Worm (Caenorhabditis elegans) whole organism, L4 larva: ENCODE data around the gene F11C1.10.

Experiments used
- F37D6.2 ChIP-seq: sonication (generic microtip); optimal IDR thresholded peaks from 2 replicates; lab custom pipeline; 2016; ENCODE audit warnings: mild to moderate bottlenecking, missing genetic modification characterization, missing compliant biosample characterization
- F49E8.2 ChIP-seq: sonication (generic microtip); optimal IDR thresholded peaks from 2 replicates; lab custom pipeline; 2016; ENCODE audit warnings: missing compliant biosample characterization, mild to moderate bottlenecking, missing genetic modification characterization, borderline replicate concordance
- Y105C5A.15 ChIP-seq: fragments of 200-800 bp; sonication (Bioruptor generic); IDR thresholded peaks from 2 replicates; pipeline ENCODE4 v1.3.6; 2022; ENCODE audit warnings: missing genetic modification characterization, missing compliant biosample characterization
- Y75B8A.6 ChIP-seq: fragments of 200-800 bp; sonication (Bioruptor generic); IDR thresholded peaks from 2 replicates; pipeline ENCODE4 v1.3.6; 2022; ENCODE audit warnings: missing genetic modification reagents, missing genetic modification characterization, missing compliant biosample characterization
- ZK546.5 ChIP-seq, 2 experiments: sonication (generic microtip); optimal IDR thresholded peaks; 2 replicates each; lab custom pipeline; 2017; ENCODE audit warnings: missing biosample characterization in 2 of 2, missing genetic modification characterization in 2 of 2
- aly-2 ChIP-seq: sonication (generic microtip); optimal IDR thresholded peaks from 2 replicates; lab custom pipeline; 2018; ENCODE audit warnings: missing biosample characterization, missing genetic modification characterization
- attf-4 ChIP-seq: sonication (generic microtip); optimal IDR thresholded peaks from 3 replicates; lab custom pipeline; 2017; ENCODE audit warnings: missing biosample characterization, missing genetic modification characterization
- ceh-20 ChIP-seq: fragments of 200-800 bp; sonication (Bioruptor generic); IDR thresholded peaks from 2 replicates; pipeline ENCODE4 v1.3.6; 2022; ENCODE audit warnings: missing genetic modification reagents, missing genetic modification characterization, missing compliant biosample characterization
- ceh-62 ChIP-seq: sonication (generic microtip); optimal IDR thresholded peaks from 2 replicates; lab custom pipeline; 2017; ENCODE audit warnings: missing biosample characterization, missing genetic modification characterization
- ces-1 ChIP-seq: fragments of 150-350 bp; sonication (generic microtip); optimal IDR thresholded peaks from 4 replicates; lab custom pipeline; 2014; ENCODE audit warnings: missing biosample characterization, missing genetic modification reagents, missing genetic modification characterization
- cey-2 ChIP-seq: sonication (generic microtip); optimal IDR thresholded peaks from 3 replicates; lab custom pipeline; 2017; ENCODE audit warnings: missing genetic modification characterization, mild to moderate bottlenecking, missing compliant biosample characterization, antibody characterized with exemption, borderline replicate concordance; ENCODE audit not compliant: insufficient read depth
- daf-12 ChIP-seq: fragments of 150-350 bp; optimal IDR thresholded peaks from 2 replicates; lab custom pipeline; 2014; ENCODE audit warnings: missing biosample characterization, missing genetic modification reagents, missing genetic modification characterization
- daf-16 ChIP-seq, 3 experiments: sonication (generic microtip); optimal IDR thresholded peaks; 2 replicates each; lab custom pipeline; 2016 to 2017; ENCODE audit warnings: missing genetic modification characterization in 3 of 3, missing genetic modification reagents in 3 of 3, mild to moderate bottlenecking in 2 of 3, missing compliant biosample characterization in 2 of 3, missing biosample characterization in 1 of 3, moderate library complexity in 1 of 3
- daf-8 ChIP-seq: fragments of 200-800 bp; sonication (Bioruptor generic); IDR thresholded peaks from 2 replicates; pipeline ENCODE4 v1.3.6; 2022; ENCODE audit warnings: missing genetic modification characterization, missing compliant biosample characterization
- dmd-8 ChIP-seq: fragments of 200-800 bp; sonication (Bioruptor generic); IDR thresholded peaks from 2 replicates; pipeline ENCODE4 v1.3.6; 2022; ENCODE audit warnings: missing genetic modification characterization, missing compliant biosample characterization
- dmd-9 ChIP-seq: fragments of 200-800 bp; sonication (Bioruptor generic); IDR thresholded peaks from 2 replicates; pipeline ENCODE4 v1.3.6; 2022; ENCODE audit warnings: missing genetic modification reagents, missing genetic modification characterization, missing compliant biosample characterization
- dve-1 ChIP-seq: sonication (generic microtip); optimal IDR thresholded peaks from 2 replicates; lab custom pipeline; 2017; ENCODE audit warnings: antibody characterized with exemption, mild to moderate bottlenecking, missing genetic modification characterization, missing compliant biosample characterization; ENCODE audit not compliant: insufficient read depth
- egl-43 ChIP-seq: fragments of 200-800 bp; sonication (Bioruptor generic); IDR thresholded peaks from 2 replicates; pipeline ENCODE4 v1.3.6; 2022; ENCODE audit warnings: missing genetic modification reagents, missing genetic modification characterization, missing compliant biosample characterization
- fkh-10 ChIP-seq: fragments of 150-350 bp; optimal IDR thresholded peaks from 2 replicates; lab custom pipeline; 2014; ENCODE audit warnings: missing biosample characterization, missing genetic modification reagents, missing genetic modification characterization
- gei-8 ChIP-seq: fragments of 200-800 bp; sonication (Bioruptor generic); optimal IDR thresholded peaks from 2 replicates; lab custom pipeline; 2018; ENCODE audit warnings: mild to moderate bottlenecking, missing genetic modification characterization, missing compliant biosample characterization
- hif-1 ChIP-seq, 2 experiments: sonication (generic microtip); optimal IDR thresholded peaks; 2 replicates each; lab custom pipeline; 2016 to 2017; ENCODE audit warnings: missing compliant biosample characterization in 2 of 2, missing genetic modification characterization in 2 of 2, missing genetic modification reagents in 2 of 2, missing genotype in 2 of 2, mild to moderate bottlenecking in 1 of 2
- hlh-30 ChIP-seq: sonication (generic microtip); optimal IDR thresholded peaks from 2 replicates; lab custom pipeline; 2017; ENCODE audit warnings: antibody characterized with exemption, mild to moderate bottlenecking, missing genetic modification characterization, missing compliant biosample characterization; ENCODE audit not compliant: insufficient read depth
- hmg-1.1 ChIP-seq: fragments of 200-800 bp; sonication (Bioruptor generic); IDR thresholded peaks from 2 replicates; pipeline ENCODE4 v1.3.6; 2022; ENCODE audit warnings: missing genetic modification reagents, missing genetic modification characterization, missing compliant biosample characterization
- jun-1 ChIP-seq: fragments of 150-350 bp; optimal IDR thresholded peaks from 2 replicates; lab custom pipeline; 2014; ENCODE audit warnings: missing biosample characterization, missing genetic modification reagents, missing genetic modification characterization
- lin-13 ChIP-seq: fragments of 150-350 bp; optimal IDR thresholded peaks from 2 replicates; lab custom pipeline; 2014; ENCODE audit warnings: missing biosample characterization, missing genetic modification reagents, missing genetic modification characterization
- lin-29 ChIP-seq: fragments of 200-800 bp; sonication (Bioruptor generic); IDR thresholded peaks from 2 replicates; pipeline ENCODE4 v1.3.6; 2022; ENCODE audit warnings: missing genetic modification reagents, missing genetic modification characterization, missing compliant biosample characterization
- lin-38 ChIP-seq: fragments of 200-800 bp; sonication (Bioruptor generic); IDR thresholded peaks from 2 replicates; pipeline ENCODE4 v1.3.6; 2022; ENCODE audit warnings: missing genetic modification reagents, missing genetic modification characterization, missing compliant biosample characterization
- lin-39 ChIP-seq: fragments of 150-350 bp; optimal IDR thresholded peaks from 2 replicates; lab custom pipeline; 2014; ENCODE audit warnings: missing biosample characterization, missing genetic modification reagents, missing genetic modification characterization
- lir-3 ChIP-seq: sonication (generic microtip); optimal IDR thresholded peaks from 2 replicates; lab custom pipeline; 2016; ENCODE audit warnings: mild to moderate bottlenecking, missing genetic modification characterization, missing compliant biosample characterization
- mdl-1 ChIP-seq, 2 experiments: fragments of 150-350 bp in 1 of 2; sonication (generic microtip) in 1 of 2; optimal IDR thresholded peaks; 2 replicates each; lab custom pipeline; 2014 to 2017; ENCODE audit warnings: missing biosample characterization in 2 of 2, missing genetic modification characterization in 2 of 2
- mdt-29 ChIP-seq: fragments of 200-800 bp; sonication (Bioruptor generic); IDR thresholded peaks from 2 replicates; pipeline ENCODE4 v1.3.6; 2022; ENCODE audit warnings: missing genetic modification reagents, missing genetic modification characterization, missing compliant biosample characterization
- mep-1 ChIP-seq: fragments of 150-350 bp; sonication (generic microtip); optimal IDR thresholded peaks from 3 replicates; lab custom pipeline; 2014; ENCODE audit warnings: missing biosample characterization, missing genetic modification characterization
- mxl-2 ChIP-seq: fragments of 200-800 bp; sonication (Bioruptor generic); conservative IDR thresholded peaks from 2 replicates; pipeline ENCODE4 v1.3.6; 2022; ENCODE audit warnings: missing genetic modification reagents, missing genetic modification characterization, missing compliant biosample characterization
- mxl-3 ChIP-seq: fragments of 200-800 bp; sonication (Bioruptor generic); optimal IDR thresholded peaks from 2 replicates; lab custom pipeline; 2018; ENCODE audit warnings: mild to moderate bottlenecking, missing genetic modification characterization, missing compliant biosample characterization
- nhr-10 ChIP-seq: fragments of 150-350 bp; optimal IDR thresholded peaks from 2 replicates; lab custom pipeline; 2014; ENCODE audit warnings: missing biosample characterization, missing genetic modification characterization
- nhr-237 ChIP-seq: sonication (generic microtip); optimal IDR thresholded peaks from 2 replicates; lab custom pipeline; 2017; ENCODE audit warnings: missing biosample characterization, missing genetic modification characterization
- nhr-25 ChIP-seq: sonication (generic microtip); optimal IDR thresholded peaks from 2 replicates; lab custom pipeline; 2017; ENCODE audit warnings: missing genetic modification characterization, mild to moderate bottlenecking, missing compliant biosample characterization, antibody characterized with exemption, moderate library complexity, borderline replicate concordance; ENCODE audit not compliant: insufficient read depth
- nhr-76 ChIP-seq: fragments of 150-350 bp; optimal IDR thresholded peaks from 2 replicates; lab custom pipeline; 2014; ENCODE audit warnings: missing biosample characterization, missing genetic modification characterization
- pha-4 ChIP-seq, 2 experiments: fragments of 150-350 bp in 1 of 2; fragments of 200-800 bp in 1 of 2; sonication (Bioruptor generic) in 1 of 2; IDR thresholded peaks in 1 of 2; optimal IDR thresholded peaks in 1 of 2; 2 replicates each; pipeline versions ENCODE4 v1.3.6 to Lab custom; 2014 to 2022; ENCODE audit warnings: missing genetic modification characterization in 2 of 2, missing genetic modification reagents in 2 of 2, missing biosample characterization in 1 of 2, missing compliant biosample characterization in 1 of 2
- rbr-2 ChIP-seq: sonication (generic microtip); optimal IDR thresholded peaks from 2 replicates; lab custom pipeline; 2016; ENCODE audit warnings: missing genotype, missing genetic modification characterization, missing compliant biosample characterization
- saeg-2 ChIP-seq: fragments of 200-800 bp; sonication (Bioruptor generic); IDR thresholded peaks from 2 replicates; pipeline ENCODE4 v1.3.6; 2022; ENCODE audit warnings: missing genetic modification reagents, missing genetic modification characterization, missing compliant biosample characterization
- spr-1 ChIP-seq: sonication (generic microtip); optimal IDR thresholded peaks from 2 replicates; lab custom pipeline; 2016; ENCODE audit warnings: mild to moderate bottlenecking, missing genetic modification characterization, missing compliant biosample characterization
- tra-1 ChIP-seq: fragments of 200-800 bp; sonication (Bioruptor generic); IDR thresholded peaks from 2 replicates; pipeline ENCODE4 v1.3.6; 2022; ENCODE audit warnings: missing genetic modification reagents, missing genetic modification characterization, missing compliant biosample characterization
- unc-62 ChIP-seq, 3 experiments: fragments of 150-350 bp in 1 of 3; sonication (generic microtip); optimal IDR thresholded peaks in 2 of 3; peaks in 1 of 3; 1 replicate in 1 of 3; 2 replicates in 2 of 3; lab custom pipeline; 2014 to 2017; ENCODE audit warnings: missing biosample characterization in 3 of 3, missing genetic modification characterization in 3 of 3, missing genetic modification reagents in 3 of 3, missing genotype in 1 of 3
- zag-1 ChIP-seq: fragments of 150-350 bp; optimal IDR thresholded peaks from 2 replicates; lab custom pipeline; 2014; ENCODE audit warnings: missing biosample characterization, missing genetic modification characterization
- zfp-3 ChIP-seq: fragments of 200-800 bp; sonication (Bioruptor generic); conservative IDR thresholded peaks from 2 replicates; pipeline ENCODE4 v1.3.6; 2022; ENCODE audit warnings: missing genetic modification reagents, missing genetic modification characterization, missing compliant biosample characterization
- ztf-11 ChIP-seq: fragments of 150-350 bp; optimal IDR thresholded peaks from 2 replicates; lab custom pipeline; 2014; ENCODE audit warnings: missing biosample characterization, missing genetic modification characterization

F11C1.10 gene

DNA sequence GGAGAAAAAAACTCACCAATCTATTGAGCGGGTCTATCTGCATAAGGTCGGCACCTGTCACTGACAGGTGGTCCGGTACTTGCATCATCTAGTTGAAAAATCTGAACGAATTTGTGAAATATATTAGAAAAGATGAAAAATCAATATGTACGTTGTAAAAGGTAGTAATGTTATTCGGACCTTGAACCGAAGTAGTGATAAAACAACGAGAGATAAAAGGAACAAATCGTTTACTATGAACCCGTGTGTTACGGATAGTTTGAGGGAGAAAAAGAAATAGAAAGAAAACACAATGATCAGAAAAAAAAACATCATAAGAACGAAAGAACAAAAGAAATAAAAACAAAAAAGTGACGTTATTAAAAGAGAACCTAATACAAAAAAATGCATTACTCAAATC is 10.2 kb downstream of the F11C1.10 start, which contains the start of gene mff-1:
TSS of gene mff-1 (minus strand) at position 101 of the 400 bp plus-strand sequence.
- TF ChIP-seq mdt-29 (no peak), fkh-10 (GFP tag; lab: Kevin White, UChicago) (no peak), nhr-76 (tag; lab: Kevin White, UChicago) (no peak), dmd-9 (GFP tag; lab: Robert Waterston, UW) (no peak), zag-1 (no peak), nhr-25 (tag; lab: Kevin White, UChicago) (no peak), nhr-10 (no peak), cey-2 (no peak), F49E8.2 (no peak), aly-2 (tag; lab: Kevin White, UChicago) (no peak), F37D6.2 (no peak), dve-1 (tag; lab: Kevin White, UChicago) (no peak), daf-12 (tag; lab: Kevin White, UChicago) (no peak), ces-1 (GFP tag; lab: Kevin White, UChicago) (no peak), lin-13 (GFP tag; lab: Kevin White, UChicago) (no peak), dmd-8 (GFP tag; lab: Robert Waterston, UW) (no peak), lir-3 (tag; lab: Kevin White, UChicago) (no peak)
- TF ChIP-seq, all 104 proteins: peak for 0

DNA sequence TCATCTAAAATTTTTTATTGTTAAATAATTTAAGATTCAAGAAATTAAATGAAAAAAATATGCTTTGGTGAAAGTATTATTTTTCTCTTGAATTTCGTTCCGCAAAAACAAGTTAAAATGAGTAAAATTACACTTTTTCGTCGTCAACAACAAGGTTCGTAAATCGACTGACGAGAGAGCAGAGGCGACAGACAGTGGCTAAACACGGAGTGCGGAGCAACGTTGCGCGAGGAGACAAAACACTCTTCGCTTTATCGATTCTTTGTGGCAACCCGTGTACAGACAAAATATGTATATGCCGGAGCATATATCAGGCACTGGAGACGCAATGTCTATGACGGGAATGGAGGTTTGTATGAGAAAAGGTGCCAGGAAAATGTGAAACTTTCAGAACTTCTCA is 12.3 kb downstream of the F11C1.10 start, which contains the start of gene F11C1.7:
TSS of gene F11C1.7 (plus strand) at position 140 of the 400 bp plus-strand sequence.
- no peak for TF ChIP-seq nhr-237
- TF ChIP-seq hif-1 (tag; optimal IDR thresholded peaks at IDR 0.05; lab: Kevin White, UChicago) = no peak
- TF ChIP-seq lin-39 (tag; lab: Kevin White, UChicago) = no peak
- TF ChIP-seq mdl-1 (tag; optimal IDR thresholded peaks at IDR 0.05; lab: Kevin White, UChicago) = no peak
- no peak for TF ChIP-seq Y105C5A.15 (GFP tag; lab: Robert Waterston, UW)
- TF ChIP-seq ceh-62 (tag; lab: Kevin White, UChicago) = no peak
- no peak for TF ChIP-seq lin-38 (GFP tag; lab: Robert Waterston, UW)
- TF ChIP-seq spr-1 = no peak
- no peak for TF ChIP-seq Y75B8A.6 (GFP tag; lab: Robert Waterston, UW)
- TF ChIP-seq daf-16 (GFP tag; optimal IDR thresholded peaks at IDR 0.05; lab: Kevin White, UChicago) = no peak
- peak; percentile 73 for TF ChIP-seq daf-16 (tag; optimal IDR thresholded peaks at IDR 0.05; lab: Kevin White, UChicago)
- no peak for TF ChIP-seq lin-13 (GFP tag; lab: Kevin White, UChicago)
- no peak for TF ChIP-seq egl-43 (GFP tag; lab: Robert Waterston, UW)
- TF ChIP-seq tra-1 (GFP tag; lab: Robert Waterston, UW) = no peak
- no peak for TF ChIP-seq mxl-3 (GFP tag; lab: Kevin White, UChicago)
- peak; percentile 40 for TF ChIP-seq dve-1 (tag; lab: Kevin White, UChicago)
- TF ChIP-seq lir-3 (tag; lab: Kevin White, UChicago) = no peak
- TF ChIP-seq F49E8.2 = no peak
- no peak for TF ChIP-seq mdt-29
- no peak for TF ChIP-seq jun-1 (tag; lab: Kevin White, UChicago)
- peak; percentile 29 for TF ChIP-seq hlh-30 (tag; lab: Kevin White, UChicago)
- no peak for TF ChIP-seq saeg-2
- TF ChIP-seq mxl-2 (GFP tag; lab: Robert Waterston, UW) = no peak
- no peak for TF ChIP-seq zfp-3
- no peak for TF ChIP-seq F37D6.2
- TF ChIP-seq ztf-11 (tag; lab: Kevin White, UChicago) = no peak
- TF ChIP-seq lin-29 (GFP tag; lab: Robert Waterston, UW) = no peak
- no peak for TF ChIP-seq gei-8 (GFP tag; lab: Kevin White, UChicago)
- TF ChIP-seq pha-4 (GFP tag; IDR thresholded peaks at IDR 0.05; lab: Robert Waterston, UW) = no peak
- TF ChIP-seq pha-4 (tag; optimal IDR thresholded peaks at IDR 0.05; lab: Kevin White, UChicago) = no peak
- TF ChIP-seq daf-8 (GFP tag; lab: Robert Waterston, UW) = no peak
- peak; percentile 53 for TF ChIP-seq mep-1 (tag; lab: Kevin White, UChicago)
- peak; percentile 3 for TF ChIP-seq rbr-2 (tag; lab: Kevin White, UChicago)
- no peak for TF ChIP-seq ceh-20 (GFP tag; lab: Robert Waterston, UW)
- no peak for TF ChIP-seq attf-4 (tag; lab: Kevin White, UChicago)
- TF ChIP-seq ZK546.5 (tag; optimal IDR thresholded peaks at IDR 0.05; lab: Kevin White, UChicago) = no peak
- TF ChIP-seq unc-62 (GFP tag; optimal IDR thresholded peaks at IDR 0.05 in 1 of 2; lab: Kevin White, UChicago) = no peak
- no peak for TF ChIP-seq unc-62 (tag; optimal IDR thresholded peaks at IDR 0.05; lab: Kevin White, UChicago)
- peak; percentile 49; the same call in 1 of the 2 replicates for TF ChIP-seq hmg-1.1 (GFP tag; lab: Robert Waterston, UW)
